Worm (Caenorhabditis elegans): ENCODE results near the gene F13B6.1.

DNA sequence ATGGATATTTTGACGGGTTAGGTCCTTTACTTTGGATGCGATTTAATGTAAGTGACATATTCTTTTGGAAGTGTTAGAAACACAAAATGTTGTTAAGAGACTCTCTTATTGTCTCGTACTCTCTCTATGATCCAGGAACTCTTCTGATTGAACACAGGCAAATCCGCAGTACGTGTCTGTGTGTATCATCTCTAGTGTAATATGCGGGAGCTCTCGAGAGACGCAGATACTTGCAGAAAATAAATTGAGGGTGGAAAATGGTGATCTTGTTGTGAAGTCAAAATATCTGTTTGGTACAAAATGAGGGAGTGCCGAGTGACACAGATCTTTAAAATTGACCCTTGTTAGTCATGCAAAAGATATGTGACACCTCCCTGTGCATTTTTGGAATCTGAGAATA is 49.6 kb upstream of the F13B6.1 start:
- TF ChIP-seq flt-1 (GFP tag; IDR thresholded peaks at IDR 0.05): no peak
- TF ChIP-seq tbx-37 (GFP tag; conservative IDR thresholded peaks at IDR 0.05): no peak
- TF ChIP-seq pes-1 (GFP tag; IDR thresholded peaks at IDR 0.05): no peak
- no peak for TF ChIP-seq sea-1 (GFP tag; conservative IDR thresholded peaks at IDR 0.05)
- TF ChIP-seq ama-1 (optimal IDR thresholded peaks at IDR 0.05): no peak

All from whole organism, early embryonic.